Worm (Caenorhabditis elegans): ENCODE results near the gene mat-2.

ce11 chrII:11132542-11132941 is 20.0 kb downstream of the mat-2 start, which contains the start of gene F40F8.11:
- TF ChIP-seq him-1 (tag; optimal IDR thresholded peaks at IDR 0.05) = no peak
- no peak for TF ChIP-seq dao-5 (tag; optimal IDR thresholded peaks at IDR 0.05)
- peak; percentile 4 for TF ChIP-seq W03F9.2 (tag; optimal IDR thresholded peaks at IDR 0.05)

All from whole organism, L4/young adult.